Fruit fly (Drosophila melanogaster) whole organism, embryonic: ENCODE data around the gene CG43273.

Experiments
- Atf-2 ChIP-seq: fragments of 200-800 bp; sonication (Bioruptor generic); optimal IDR thresholded peaks from 2 replicates; lab custom pipeline; 2016; ENCODE audit warnings: missing biosample characterization, missing genetic modification characterization
- Atf6 ChIP-seq: fragments of 200-800 bp; sonication (Bioruptor generic); IDR thresholded peaks from 2 replicates; pipeline ENCODE4 v1.3.6; 2022; ENCODE audit warnings: missing biosample characterization, missing genetic modification characterization
- CG10147 ChIP-seq: fragments of 200-800 bp; sonication (Bioruptor generic); optimal IDR thresholded peaks from 2 replicates; lab custom pipeline; 2019; ENCODE audit warnings: missing biosample characterization, mild to moderate bottlenecking, missing genetic modification characterization, moderate library complexity
- CG11456 ChIP-seq: fragments of 200-800 bp; sonication (Bioruptor generic); IDR thresholded peaks from 3 replicates; pipeline ENCODE4 v1.3.6; 2022; ENCODE audit warnings: missing biosample characterization, missing genetic modification characterization
- CG13123 ChIP-seq: fragments of 200-800 bp; sonication (Bioruptor generic); optimal IDR thresholded peaks from 2 replicates; lab custom pipeline; 2016; ENCODE audit warnings: missing biosample characterization, missing genetic modification characterization
- CG14710 ChIP-seq: fragments of 200-800 bp; sonication (Bioruptor generic); optimal IDR thresholded peaks from 3 replicates; lab custom pipeline; 2019; ENCODE audit warnings: missing biosample characterization, mild to moderate bottlenecking, missing genetic modification characterization, moderate library complexity
- CG17802 ChIP-seq: fragments of 200-800 bp; sonication (Bioruptor generic); optimal IDR thresholded peaks from 2 replicates; lab custom pipeline; 2018; ENCODE audit warnings: missing biosample characterization, mild to moderate bottlenecking, missing genetic modification characterization, moderate library complexity
- CG17829 ChIP-seq: fragments of 200-800 bp; optimal IDR thresholded peaks from 2 replicates; lab custom pipeline; 2019; ENCODE audit warnings: missing biosample characterization, mild to moderate bottlenecking, missing genetic modification characterization, moderate library complexity
- CG3065 ChIP-seq: fragments of 200-800 bp; sonication (Bioruptor generic); optimal IDR thresholded peaks from 2 replicates; lab custom pipeline; 2016; ENCODE audit warnings: missing biosample characterization, missing genetic modification characterization
- CG34224 ChIP-seq: fragments of 200-800 bp; sonication (Bioruptor generic); IDR thresholded peaks from 3 replicates; pipeline ENCODE4 v1.3.6; 2022; ENCODE audit warnings: missing biosample characterization, missing genetic modification characterization; ENCODE audit not compliant: partially characterized antibody
- CG5180 ChIP-seq: fragments of 200-800 bp; sonication (Bioruptor generic); optimal IDR thresholded peaks from 3 replicates; lab custom pipeline; 2017; ENCODE audit warnings: missing biosample characterization, missing genetic modification characterization, mild to moderate bottlenecking, moderate library complexity, missing genetic modification reagents
- CG9609 ChIP-seq: fragments of 200-800 bp; sonication (Bioruptor generic); optimal IDR thresholded peaks from 3 replicates; lab custom pipeline; 2016; ENCODE audit warnings: missing biosample characterization, missing genetic modification characterization
- CTCF ChIP-seq: fragments of 200-800 bp; sonication (Bioruptor generic); optimal IDR thresholded peaks from 2 replicates; lab custom pipeline; 2017; ENCODE audit warnings: missing biosample characterization, mild to moderate bottlenecking, missing genetic modification characterization, moderate library complexity
- CrebB ChIP-seq: fragments of 200-800 bp; sonication (Bioruptor generic); optimal IDR thresholded peaks from 3 replicates; lab custom pipeline; 2018; ENCODE audit warnings: missing biosample characterization, mild to moderate bottlenecking, missing genetic modification characterization
- Dbx ChIP-seq: fragments of 200-800 bp; sonication (Bioruptor generic); IDR thresholded peaks from 3 replicates; pipeline ENCODE4 v1.3.6; 2022; ENCODE audit warnings: missing biosample characterization, missing genetic modification characterization
- Dfd ChIP-seq, 2 experiments: fragments of >200 bp; optimal IDR thresholded peaks; 2 replicates each; lab custom pipeline; 2017; ENCODE audit warnings: missing biosample characterization in 2 of 2, missing genetic modification characterization in 2 of 2
- Dll ChIP-seq: fragments of 200-800 bp; sonication (Bioruptor generic); IDR thresholded peaks from 4 replicates; pipeline ENCODE4 v1.3.6; 2022; ENCODE audit warnings: missing biosample characterization, missing genetic modification characterization; ENCODE audit not compliant: partially characterized antibody
- E2f2 ChIP-seq: fragments of 200-800 bp; sonication (Bioruptor generic); IDR thresholded peaks from 2 replicates; pipeline ENCODE4 v1.3.6; 2022; ENCODE audit warnings: missing biosample characterization, missing genetic modification characterization
- Lpt ChIP-seq: fragments of >200 bp; optimal IDR thresholded peaks from 2 replicates; lab custom pipeline; 2018; ENCODE audit warnings: missing biosample characterization, missing genetic modification characterization
- MESR4 ChIP-seq: fragments of 200-800 bp; sonication (Bioruptor generic); optimal IDR thresholded peaks from 2 replicates; lab custom pipeline; 2018; ENCODE audit warnings: missing biosample characterization, mild to moderate bottlenecking, missing genetic modification characterization, moderate library complexity
- Opbp ChIP-seq: fragments of 200-800 bp; sonication (Bioruptor generic); IDR thresholded peaks from 3 replicates; pipeline ENCODE4 v1.3.6; 2022; ENCODE audit warnings: missing biosample characterization, missing genetic modification characterization; ENCODE audit not compliant: partially characterized antibody
- Scr ChIP-seq: fragments of 200-800 bp; sonication (Bioruptor generic); IDR thresholded peaks from 2 replicates; pipeline ENCODE4 v1.3.6; 2022; ENCODE audit warnings: missing biosample characterization, missing genetic modification characterization; ENCODE audit not compliant: partially characterized antibody
- Six4 ChIP-seq: fragments of 200-800 bp; sonication (Bioruptor generic); optimal IDR thresholded peaks from 2 replicates; lab custom pipeline; 2016; ENCODE audit warnings: missing biosample characterization, missing genetic modification characterization
- Sox100B ChIP-seq: fragments of 200-800 bp; sonication (Bioruptor generic); optimal IDR thresholded peaks from 3 replicates; lab custom pipeline; 2018; ENCODE audit warnings: missing biosample characterization, mild to moderate bottlenecking, missing genetic modification characterization
- Sox102F ChIP-seq: fragments of 200-800 bp; sonication (Bioruptor generic); optimal IDR thresholded peaks from 2 replicates; lab custom pipeline; 2018; ENCODE audit warnings: missing biosample characterization, mild to moderate bottlenecking, missing genetic modification characterization, moderate library complexity
- Sry-β ChIP-seq: fragments of 200-800 bp; sonication (Bioruptor generic); optimal IDR thresholded peaks from 2 replicates; lab custom pipeline; 2018; ENCODE audit warnings: missing biosample characterization, mild to moderate bottlenecking, missing genetic modification characterization, moderate library complexity
- Stat92E ChIP-seq, 3 experiments: fragments of >200 bp in 2 of 3; fragments of 200-800 bp in 1 of 3; sonication (Bioruptor generic) in 1 of 3; optimal IDR thresholded peaks; 2 replicates each; lab custom pipeline; 2017 to 2019; ENCODE audit warnings: missing biosample characterization in 3 of 3, missing genetic modification characterization in 3 of 3, mild to moderate bottlenecking in 1 of 3, moderate library complexity in 1 of 3
- ash1 ChIP-seq: fragments of 200-800 bp; sonication (Bioruptor generic); optimal IDR thresholded peaks from 2 replicates; lab custom pipeline; 2018; ENCODE audit warnings: missing biosample characterization, mild to moderate bottlenecking, missing genetic modification characterization
- bbx ChIP-seq: fragments of 200-800 bp; sonication (Bioruptor generic); IDR thresholded peaks from 2 replicates; pipeline ENCODE4 v1.3.6; 2022; ENCODE audit warnings: missing biosample characterization, missing genetic modification characterization; ENCODE audit not compliant: partially characterized antibody
- cas ChIP-seq: fragments of 200-800 bp; sonication (Bioruptor generic); IDR thresholded peaks from 2 replicates; pipeline ENCODE4 v1.3.6; 2022; ENCODE audit warnings: missing biosample characterization, missing genetic modification characterization
- ci ChIP-seq: fragments of 200-800 bp; sonication (Bioruptor generic); IDR thresholded peaks from 3 replicates; pipeline ENCODE4 v1.3.6; 2022; ENCODE audit warnings: missing biosample characterization, missing genetic modification characterization
- dati ChIP-seq: fragments of 200-800 bp; sonication (Bioruptor generic); IDR thresholded peaks from 2 replicates; pipeline ENCODE4 v1.3.6; 2022; ENCODE audit warnings: missing biosample characterization, missing genetic modification characterization
- dysf ChIP-seq: fragments of 200-800 bp; sonication (Bioruptor generic); IDR thresholded peaks from 3 replicates; pipeline ENCODE4 v1.3.6; 2022; ENCODE audit warnings: missing biosample characterization, missing genetic modification characterization
- grau ChIP-seq: fragments of 200-800 bp; optimal IDR thresholded peaks from 3 replicates; lab custom pipeline; 2019; ENCODE audit warnings: missing biosample characterization, mild to moderate bottlenecking, missing genetic modification characterization, moderate library complexity
- grn ChIP-seq: fragments of 200-800 bp; sonication (Bioruptor generic); optimal IDR thresholded peaks from 3 replicates; lab custom pipeline; 2017; ENCODE audit warnings: missing biosample characterization, missing genetic modification characterization
- gro ChIP-seq: fragments of 200-800 bp; sonication (Bioruptor generic); optimal IDR thresholded peaks from 2 replicates; lab custom pipeline; 2016; ENCODE audit warnings: missing biosample characterization, missing genetic modification characterization
- kay ChIP-seq: fragments of 200-800 bp; sonication (Bioruptor generic); optimal IDR thresholded peaks from 2 replicates; lab custom pipeline; 2016; ENCODE audit warnings: missing biosample characterization, missing genetic modification characterization
- knrl ChIP-seq: fragments of 200-800 bp; sonication (Bioruptor generic); IDR thresholded peaks from 3 replicates; pipeline ENCODE4 v1.3.6; 2022; ENCODE audit warnings: missing biosample characterization, missing genetic modification characterization; ENCODE audit not compliant: partially characterized antibody
- lab ChIP-seq: fragments of 200-800 bp; sonication (Bioruptor generic); optimal IDR thresholded peaks from 3 replicates; lab custom pipeline; 2017; ENCODE audit warnings: missing biosample characterization, missing genetic modification characterization, mild to moderate bottlenecking, moderate library complexity, missing genetic modification reagents
- lbe ChIP-seq: fragments of 200-800 bp; sonication (Bioruptor generic); optimal IDR thresholded peaks from 2 replicates; lab custom pipeline; 2016; ENCODE audit warnings: missing biosample characterization, mild to moderate bottlenecking, missing genetic modification characterization
- pros ChIP-seq: fragments of 200-800 bp; sonication (Bioruptor generic); optimal IDR thresholded peaks from 3 replicates; lab custom pipeline; 2019; ENCODE audit warnings: missing biosample characterization, mild to moderate bottlenecking, missing genetic modification characterization, moderate library complexity
- run ChIP-seq: fragments of 200-800 bp; sonication (Bioruptor generic); optimal IDR thresholded peaks from 3 replicates; lab custom pipeline; 2018; ENCODE audit warnings: missing biosample characterization, mild to moderate bottlenecking, missing genetic modification characterization
- sc ChIP-seq, 3 experiments: fragments of >200 bp in 2 of 3; fragments of 200-800 bp in 1 of 3; sonication (Bioruptor generic) in 1 of 3; optimal IDR thresholded peaks; 2 replicates in 2 of 3; 3 replicates in 1 of 3; lab custom pipeline; 2017; ENCODE audit warnings: mild to moderate bottlenecking in 1 of 3, missing biosample characterization in 1 of 3, missing genetic modification characterization in 1 of 3, missing genetic modification reagents in 1 of 3
- slou ChIP-seq: fragments of 200-800 bp; sonication (Bioruptor generic); optimal IDR thresholded peaks from 3 replicates; lab custom pipeline; 2016; ENCODE audit warnings: missing biosample characterization, missing genetic modification characterization
- tll ChIP-seq, 2 experiments: fragments of 200-800 bp in 1 of 2; fragments of >200 bp in 1 of 2; sonication (Bioruptor generic) in 1 of 2; optimal IDR thresholded peaks; 2 replicates each; lab custom pipeline; 2017 to 2019; ENCODE audit warnings: missing biosample characterization in 2 of 2, missing genetic modification characterization in 2 of 2, mild to moderate bottlenecking in 1 of 2, moderate library complexity in 1 of 2
- tup ChIP-seq: fragments of 200-800 bp; sonication (Bioruptor generic); optimal IDR thresholded peaks from 2 replicates; lab custom pipeline; 2016; ENCODE audit warnings: missing biosample characterization, mild to moderate bottlenecking, missing genetic modification characterization, moderate library complexity
- vfl ChIP-seq: fragments of 200-800 bp; sonication (Bioruptor generic); optimal IDR thresholded peaks from 2 replicates; lab custom pipeline; 2016; ENCODE audit warnings: missing biosample characterization, missing genetic modification characterization
- zfh2 ChIP-seq: fragments of 200-800 bp; sonication (Bioruptor generic); optimal IDR thresholded peaks from 2 replicates; lab custom pipeline; 2016; ENCODE audit warnings: missing biosample characterization, missing genetic modification characterization

Gene CG43273

DNA sequence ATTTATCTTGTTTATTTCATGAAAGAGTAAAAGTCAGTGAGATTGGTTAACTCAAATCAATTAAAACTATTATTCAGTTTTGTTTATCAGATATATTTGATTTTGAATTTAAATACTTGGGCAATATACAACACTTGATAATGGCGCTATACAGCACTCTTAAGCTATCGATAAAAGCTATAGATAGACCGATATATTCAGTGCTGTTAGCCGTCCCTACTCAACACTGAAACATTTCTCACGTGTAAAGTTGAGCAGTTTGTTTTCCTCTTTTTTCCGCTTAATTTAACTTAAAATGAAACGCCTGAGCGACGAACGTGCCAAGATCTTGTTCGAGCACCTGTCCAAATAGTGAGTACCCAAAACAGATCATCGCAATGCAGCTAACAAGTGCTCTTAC is 20.3 kb downstream of the CG43273 start, which contains the start of gene CG7006 (continued):
- TF ChIP-seq ci (GFP tag; lab: Robert Waterston, UW) (peak; percentile 77), CG17802 (tag; lab: Kevin White, UChicago) (peak; percentile 36), E2f2 (GFP tag; lab: Robert Waterston, UW) (peak; percentile 96), Lpt (GFP tag; lab: Kevin White, UChicago) (no peak), gro (GFP tag; lab: Kevin White, UChicago) (peak; percentile 87), MESR4 (GFP tag; lab: Kevin White, UChicago) (peak; percentile 72), CG10147 (GFP tag; lab: Kevin White, UChicago) (no peak), sc (optimal IDR thresholded peaks at IDR 0.05; lab: Kevin White, UChicago) (no peak), sc (GFP tag; optimal IDR thresholded peaks at IDR 0.05; lab: Kevin White, UChicago) (no peak), CG14710 (tag; lab: Kevin White, UChicago) (peak; percentile 61), lbe (GFP tag; lab: Kevin White, UChicago) (no peak), Six4 (peak; percentile 35), grau (tag; lab: Kevin White, UChicago) (no peak), Sox102F (GFP tag; lab: Kevin White, UChicago) (no peak), CG3065 (GFP tag; lab: Kevin White, UChicago) (peak; percentile 49), pros (GFP tag; lab: Kevin White, UChicago) (no peak), Stat92E (GFP tag; optimal IDR thresholded peaks at IDR 0.05; lab: Kevin White, UChicago) (no peak), tll (GFP tag; optimal IDR thresholded peaks at IDR 0.05; lab: Kevin White, UChicago) (no peak), cas (GFP tag; lab: Robert Waterston, UW) (no peak), grn (no peak), dati (GFP tag; lab: Robert Waterston, UW) (no peak), dysf (GFP tag; lab: Robert Waterston, UW) (peak; percentile 51; the same call in 1 of the 3 replicates), Sox100B (GFP tag; lab: Kevin White, UChicago) (no peak), vfl (GFP tag; lab: Kevin White, UChicago) (peak; percentile 87), slou (GFP tag; lab: Kevin White, UChicago) (peak; percentile 67)

DNA sequence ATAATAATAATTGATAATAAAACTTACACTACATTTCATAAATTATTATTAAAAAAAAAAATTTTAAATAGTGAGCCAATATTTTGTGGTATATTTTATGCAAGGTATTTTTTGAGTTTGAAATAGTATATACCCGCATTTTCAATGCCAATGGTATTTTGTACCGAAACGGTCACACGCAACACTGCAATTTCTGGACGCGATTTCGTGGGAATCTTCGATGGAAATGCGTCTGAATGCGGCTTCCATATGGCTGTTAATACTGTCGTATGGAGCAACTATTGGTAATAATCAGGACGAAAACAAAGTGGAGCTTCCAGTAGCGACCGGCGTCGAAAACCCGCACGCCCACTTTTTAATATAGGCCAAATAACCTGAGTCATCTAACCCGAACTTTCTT is 21.3 kb downstream of the CG43273 start, which contains the start of gene Nct:
Gene Nct, plus strand, starts transcription at position 173 of the 400 bp plus-strand sequence.
- TF ChIP-seq CG34224 (no peak), CTCF (GFP tag; lab: Kevin White, UChicago) (no peak), CG17829 (tag; lab: Kevin White, UChicago) (peak; percentile 1), CG14710 (tag; lab: Kevin White, UChicago) (peak; percentile 38), CG13123 (GFP tag; lab: Kevin White, UChicago) (no peak), Dfd (GFP tag; optimal IDR thresholded peaks at IDR 0.05; lab: Kevin White, UChicago) (no peak), Opbp (GFP tag; lab: Robert Waterston, UW) (no peak), grn (no peak), CrebB (tag; lab: Kevin White, UChicago) (no peak), knrl (no peak), Scr (GFP tag; lab: Robert Waterston, UW) (peak; percentile 25; the same call in 1 of the 2 replicates), Sox100B (GFP tag; lab: Kevin White, UChicago) (no peak), kay (GFP tag; lab: Kevin White, UChicago) (peak; percentile 1), CG9609 (GFP tag; lab: Kevin White, UChicago) (no peak), run (tag; lab: Kevin White, UChicago) (no peak), Sry-β (GFP tag; lab: Kevin White, UChicago) (no peak), tup (no peak), bbx (GFP tag; lab: Robert Waterston, UW) (0 out of 2 replicates have a peak, but pooled peaks have one; percentile 11), Dll (GFP tag; lab: Robert Waterston, UW) (0 out of 4 replicates have a peak, but pooled peaks have one; percentile 15), CG5180 (no peak), Dbx (no peak), Atf6 (GFP tag; lab: Robert Waterston, UW) (no peak), zfh2 (GFP tag; lab: Kevin White, UChicago) (no peak), CG11456 (GFP tag; lab: Robert Waterston, UW) (no peak), ash1 (no peak), Stat92E (GFP tag; optimal IDR thresholded peaks at IDR 0.05; lab: Kevin White, UChicago) (peak in 1 of 3 experiments; percentile 22), Atf-2 (GFP tag; lab: Kevin White, UChicago) (no peak), lab (GFP tag; lab: Kevin White, UChicago) (no peak)
